Fruit fly (Drosophila melanogaster) S2 (cell line): ENCODE measurements around the gene Shawl.

Experiments used
- CG8478 ChIP-seq: fragments of >200 bp; optimal IDR thresholded peaks from 2 replicates; lab custom pipeline; 2018
- CTCF ChIP-seq, 2 experiments: fragments of >200 bp; optimal IDR thresholded peaks; 2 replicates each; lab custom pipeline; 2018

Shawl gene

dm6 chr2L:9396396-9396795 is 18.6 kb downstream of the Shawl start:
- TF ChIP-seq CG8478 (lab: Kevin White, UChicago) (no peak), CTCF (optimal IDR thresholded peaks at IDR 0.05; lab: Kevin White, UChicago) (no peak)

dm6 chr2L:9388924-9389765 is 25.8 kb downstream of the Shawl start:
- no peak for TF ChIP-seq CTCF (optimal IDR thresholded peaks at IDR 0.05; lab: Kevin White, UChicago)
- no peak for TF ChIP-seq CG8478 (lab: Kevin White, UChicago)

- no peak for TF ChIP-seq CG8478 (lab: Kevin White, UChicago)
- no peak for TF ChIP-seq CTCF (optimal IDR thresholded peaks at IDR 0.05; lab: Kevin White, UChicago)
These were observed 26.8 kb downstream of the Shawl start for dm6 chr2L:9388013-9388605.

- no peak for TF ChIP-seq CTCF (optimal IDR thresholded peaks at IDR 0.05; lab: Kevin White, UChicago)
- no peak for TF ChIP-seq CG8478 (lab: Kevin White, UChicago)
These were observed 27.7 kb downstream of the Shawl start, which contains the start of gene Aldh for dm6 chr2L:9387240-9387672. Gene Aldh (plus strand): TSS chr2L:9387389.

dm6 chr2L:9386270-9386669 is 28.7 kb downstream of the Shawl start:
- TF ChIP-seq CG8478 (lab: Kevin White, UChicago) = no peak
- TF ChIP-seq CTCF (optimal IDR thresholded peaks at IDR 0.05; lab: Kevin White, UChicago) = no peak

- TF ChIP-seq CG8478 (lab: Kevin White, UChicago) = no peak
- no peak for TF ChIP-seq CTCF (optimal IDR thresholded peaks at IDR 0.05; lab: Kevin White, UChicago)
These were observed 37.2 kb downstream of the Shawl start for dm6 chr2L:9377789-9378188.

- no peak for TF ChIP-seq CG8478 (lab: Kevin White, UChicago)
- no peak for TF ChIP-seq CTCF (optimal IDR thresholded peaks at IDR 0.05; lab: Kevin White, UChicago)
These were observed 45.2 kb downstream of the Shawl start for dm6 chr2L:9369724-9370123.

dm6 chr2L:9367340-9367739 is 47.6 kb downstream of the Shawl start, which contains the start of gene CG34181:
Gene CG34181 (plus strand): TSS chr2L:9367640.
- TF ChIP-seq CTCF (optimal IDR thresholded peaks at IDR 0.05; lab: Kevin White, UChicago) (no peak), CG8478 (lab: Kevin White, UChicago) (no peak)

dm6 chr2L:9350170-9350569 is 64.8 kb downstream of the Shawl start, which contains the start of gene CG13110:
Gene CG13110 (plus strand): TSS chr2L:9350470.
- TF ChIP-seq CTCF (optimal IDR thresholded peaks at IDR 0.05; lab: Kevin White, UChicago) (no peak), CG8478 (lab: Kevin White, UChicago) (no peak)

- no peak for TF ChIP-seq CTCF (optimal IDR thresholded peaks at IDR 0.05; lab: Kevin White, UChicago)
- TF ChIP-seq CG8478 (lab: Kevin White, UChicago) = no peak
These were observed 65.7 kb downstream of the Shawl start, which contains the start of gene CG43350 for dm6 chr2L:9349246-9349645. Gene CG43350 (plus strand): TSS chr2L:9349546.

- TF ChIP-seq CG8478 (lab: Kevin White, UChicago) = no peak
- no peak for TF ChIP-seq CTCF (optimal IDR thresholded peaks at IDR 0.05; lab: Kevin White, UChicago)
These were observed 72.4 kb downstream of the Shawl start, which contains the start of gene CG3748 for dm6 chr2L:9342532-9342931. Gene CG3748 (plus strand): TSS chr2L:9342832.

dm6 chr2L:9341960-9342359 is 73.0 kb downstream of the Shawl start:
- TF ChIP-seq CG8478 (lab: Kevin White, UChicago) = no peak
- TF ChIP-seq CTCF (optimal IDR thresholded peaks at IDR 0.05; lab: Kevin White, UChicago) = no peak

dm6 chr2L:9338852-9339251 is 76.1 kb downstream of the Shawl start:
- TF ChIP-seq CTCF (optimal IDR thresholded peaks at IDR 0.05; lab: Kevin White, UChicago) (no peak), CG8478 (lab: Kevin White, UChicago) (no peak)

dm6 chr2L:9333300-9333876 is 81.6 kb downstream of the Shawl start, which contains the start of gene Eaat1:
Gene Eaat1 (plus strand): TSS chr2L:9333567.
- TF ChIP-seq CTCF (optimal IDR thresholded peaks at IDR 0.05; lab: Kevin White, UChicago) (no peak), CG8478 (lab: Kevin White, UChicago) (no peak)

- TF ChIP-seq CG8478 (lab: Kevin White, UChicago) (no peak), CTCF (optimal IDR thresholded peaks at IDR 0.05; lab: Kevin White, UChicago) (peak; percentile 45 to 48)
These were observed 84.3 kb downstream of the Shawl start, which contains the start of gene Cks30A for dm6 chr2L:9330628-9331027. Gene Cks30A (plus strand): TSS chr2L:9330763.
